Fruit fly (Drosophila melanogaster) Kc167 (cell line): ENCODE measurements around the gene CG17648.

Experiments used
- Myc ChIP-seq: fragments of >200 bp; optimal IDR thresholded peaks from 2 replicates; lab custom pipeline; 2017; ENCODE audit warnings: missing external identifiers
- Sin3A ChIP-seq: fragments of >200 bp; optimal IDR thresholded peaks from 2 replicates; lab custom pipeline; 2018; ENCODE audit warnings: missing external identifiers
- h ChIP-seq: fragments of >200 bp; optimal IDR thresholded peaks from 3 replicates; lab custom pipeline; 2018; ENCODE audit warnings: missing external identifiers
- insv ChIP-seq: fragments of >200 bp; optimal IDR thresholded peaks from 3 replicates; lab custom pipeline; 2018; ENCODE audit warnings: missing external identifiers

DNA sequence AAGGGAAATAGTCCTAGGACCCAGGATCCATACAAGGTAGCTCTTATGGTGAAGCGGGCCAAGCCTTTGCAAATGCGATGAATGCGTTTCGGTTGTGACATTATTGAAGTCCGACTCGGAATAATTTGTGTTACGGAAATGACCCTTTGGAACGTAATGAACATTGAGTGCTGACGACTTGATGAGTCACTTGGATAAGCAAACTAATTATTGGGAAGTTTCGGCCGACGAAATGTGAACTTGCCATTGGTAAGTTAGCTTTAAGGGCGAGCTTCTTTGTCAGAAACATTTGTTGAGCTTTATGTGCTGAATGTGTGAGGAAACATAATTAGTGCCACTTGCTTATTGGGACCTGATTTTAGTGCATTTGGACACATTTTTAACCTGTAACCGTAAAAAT lies 42.7 kb downstream of the CG17648 start, which contains the start of gene Gr22a:
- TF ChIP-seq h = no peak
- no peak for TF ChIP-seq Myc (lab: Kevin White, UChicago)
- no peak for TF ChIP-seq Sin3A (lab: Kevin White, UChicago)
- no peak for TF ChIP-seq insv
